Worm (Caenorhabditis elegans) whole organism, L1 larva: ENCODE results near the gene vha-20.

Experiments used
- blmp-1 ChIP-seq: fragments of 150-350 bp; optimal IDR thresholded peaks from 2 replicates; lab custom pipeline; 2014; ENCODE audit warnings: missing biosample characterization, missing genetic modification characterization
- elt-2 ChIP-seq: sonication (generic microtip); optimal IDR thresholded peaks from 2 replicates; lab custom pipeline; 2016; ENCODE audit warnings: missing genetic modification characterization, mild to moderate bottlenecking, inconsistent platforms, missing compliant biosample characterization, missing genetic modification reagents
- unc-62 ChIP-seq: fragments of 150-350 bp; optimal IDR thresholded peaks from 2 replicates; lab custom pipeline; 2014; ENCODE audit warnings: missing biosample characterization, missing genetic modification reagents, missing genetic modification characterization

DNA sequence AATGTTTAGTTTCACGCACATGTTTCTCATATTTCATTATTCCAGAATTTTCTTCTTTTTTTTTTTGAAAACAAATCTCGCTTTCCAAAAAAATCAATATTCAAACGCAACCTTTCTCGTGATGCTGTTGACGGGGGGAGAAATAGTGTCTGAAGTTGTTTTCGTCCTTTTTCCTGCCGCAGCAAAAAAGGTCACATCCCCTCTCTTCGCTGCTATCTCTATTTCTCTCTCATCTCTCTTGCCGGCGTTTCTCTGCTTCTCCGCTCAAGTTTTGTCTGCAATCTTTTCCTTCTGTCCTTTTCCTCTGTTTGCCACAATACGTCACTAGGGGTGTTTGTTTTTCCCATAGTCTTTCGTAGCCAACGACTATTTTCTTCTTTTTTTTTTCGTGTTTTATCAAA is 17.6 kb downstream of the vha-20 start:
- peak; percentile 91 for TF ChIP-seq blmp-1 (tag; lab: Kevin White, UChicago)
- no peak for TF ChIP-seq unc-62
- peak; percentile 43 for TF ChIP-seq elt-2 (tag; lab: Kevin White, UChicago)
